Fruit fly (Drosophila melanogaster) whole organism, embryonic: ENCODE measurements around the gene Orco.

Experiments
- BtbVII ChIP-seq: fragments of 200-800 bp; sonication (Bioruptor generic); optimal IDR thresholded peaks from 3 replicates; lab custom pipeline; 2017; ENCODE audit warnings: missing biosample characterization, mild to moderate bottlenecking, missing genetic modification characterization
- CG10654 ChIP-seq: fragments of 200-800 bp; sonication (Bioruptor generic); optimal IDR thresholded peaks from 2 replicates; lab custom pipeline; 2016; ENCODE audit warnings: missing biosample characterization, missing genetic modification characterization
- CG11247 ChIP-seq: fragments of 200-800 bp; sonication (Bioruptor generic); IDR thresholded peaks from 2 replicates; pipeline ENCODE4 v1.3.6; 2022; ENCODE audit warnings: missing biosample characterization, missing genetic modification characterization
- CG11723 ChIP-seq: fragments of 200-800 bp; sonication (Bioruptor generic); optimal IDR thresholded peaks from 2 replicates; lab custom pipeline; 2017; ENCODE audit warnings: missing biosample characterization, mild to moderate bottlenecking, missing genetic modification characterization
- CG12236 ChIP-seq: fragments of 200-800 bp; sonication (Bioruptor generic); optimal IDR thresholded peaks from 2 replicates; lab custom pipeline; 2016; ENCODE audit warnings: missing biosample characterization, missing genetic modification characterization
- CG1233 ChIP-seq: fragments of 200-800 bp; sonication (Bioruptor generic); optimal IDR thresholded peaks from 4 replicates; lab custom pipeline; 2018; ENCODE audit warnings: missing biosample characterization, mild to moderate bottlenecking, missing genetic modification characterization
- CG14710 ChIP-seq: fragments of 200-800 bp; sonication (Bioruptor generic); optimal IDR thresholded peaks from 3 replicates; lab custom pipeline; 2019; ENCODE audit warnings: missing biosample characterization, mild to moderate bottlenecking, missing genetic modification characterization, moderate library complexity
- CG15514 ChIP-seq: fragments of 200-800 bp; sonication (Bioruptor generic); optimal IDR thresholded peaks from 3 replicates; lab custom pipeline; 2017; ENCODE audit warnings: missing biosample characterization, missing genetic modification characterization, mild to moderate bottlenecking, moderate library complexity, missing genetic modification reagents
- CG15601 ChIP-seq: fragments of 200-800 bp; sonication (Bioruptor generic); optimal IDR thresholded peaks from 3 replicates; lab custom pipeline; 2019; ENCODE audit warnings: missing biosample characterization, mild to moderate bottlenecking, missing genetic modification characterization, moderate library complexity
- CG1792 ChIP-seq: fragments of 200-800 bp; sonication (Bioruptor generic); optimal IDR thresholded peaks from 2 replicates; lab custom pipeline; 2016; ENCODE audit warnings: missing biosample characterization, missing genetic modification characterization
- CG18599 ChIP-seq: fragments of 200-800 bp; sonication (Bioruptor generic); optimal IDR thresholded peaks from 3 replicates; lab custom pipeline; 2017; ENCODE audit warnings: missing biosample characterization, missing genetic modification characterization, mild to moderate bottlenecking, moderate library complexity, missing genetic modification reagents
- CG2875 ChIP-seq: fragments of 200-800 bp; sonication (Bioruptor generic); optimal IDR thresholded peaks from 2 replicates; lab custom pipeline; 2017; ENCODE audit warnings: missing biosample characterization, mild to moderate bottlenecking, missing genetic modification characterization, missing genetic modification reagents
- CG32772 ChIP-seq: fragments of 200-800 bp; sonication (Bioruptor generic); IDR thresholded peaks from 2 replicates; pipeline ENCODE4 v1.3.6; 2022; ENCODE audit warnings: missing biosample characterization, missing genetic modification characterization
- CG34422 ChIP-seq: fragments of 200-800 bp; sonication (Bioruptor generic); IDR thresholded peaks from 3 replicates; pipeline ENCODE4 v1.3.6; 2022; ENCODE audit warnings: missing biosample characterization, missing genetic modification characterization
- CG4707 ChIP-seq: fragments of 200-800 bp; sonication (Bioruptor generic); optimal IDR thresholded peaks from 2 replicates; lab custom pipeline; 2018; ENCODE audit warnings: missing biosample characterization, mild to moderate bottlenecking, missing genetic modification characterization, moderate library complexity
- CG4730 ChIP-seq: fragments of 200-800 bp; sonication (Bioruptor generic); IDR thresholded peaks from 2 replicates; pipeline ENCODE4 v1.3.6; 2022; ENCODE audit warnings: missing biosample characterization, missing genetic modification characterization
- CG6791 ChIP-seq: fragments of 200-800 bp; sonication (Bioruptor generic); IDR thresholded peaks from 3 replicates; pipeline ENCODE4 v1.3.6; 2022; ENCODE audit warnings: missing biosample characterization, missing genetic modification characterization; ENCODE audit not compliant: partially characterized antibody
- CG7745 ChIP-seq: fragments of 200-800 bp; sonication (Bioruptor generic); optimal IDR thresholded peaks from 2 replicates; lab custom pipeline; 2018; ENCODE audit warnings: missing biosample characterization, mild to moderate bottlenecking, missing genetic modification characterization, moderate library complexity
- CG9215 ChIP-seq: fragments of 200-800 bp; sonication (Bioruptor generic); IDR thresholded peaks from 2 replicates; pipeline ENCODE4 v1.3.6; 2022; ENCODE audit warnings: missing biosample characterization, missing genetic modification characterization
- CG9727 ChIP-seq: fragments of 200-800 bp; sonication (Bioruptor generic); optimal IDR thresholded peaks from 3 replicates; lab custom pipeline; 2017; ENCODE audit warnings: missing biosample characterization, mild to moderate bottlenecking, missing genetic modification characterization
- CG9817 ChIP-seq: fragments of 200-800 bp; sonication (Bioruptor generic); optimal IDR thresholded peaks from 2 replicates; lab custom pipeline; 2018; ENCODE audit warnings: missing biosample characterization, mild to moderate bottlenecking, missing genetic modification characterization, moderate library complexity
- Fer1 ChIP-seq: fragments of 200-800 bp; sonication (Bioruptor generic); optimal IDR thresholded peaks from 2 replicates; lab custom pipeline; 2017; ENCODE audit warnings: missing biosample characterization, mild to moderate bottlenecking, missing genetic modification characterization
- H15 ChIP-seq: fragments of 200-800 bp; sonication (Bioruptor generic); IDR thresholded peaks from 3 replicates; pipeline ENCODE4 v1.3.6; 2022; ENCODE audit warnings: missing biosample characterization, missing genetic modification characterization
- Hmr ChIP-seq: fragments of 200-800 bp; sonication (Bioruptor generic); optimal IDR thresholded peaks from 3 replicates; lab custom pipeline; 2017; ENCODE audit warnings: mild to moderate bottlenecking, missing biosample characterization, missing genetic modification reagents, missing genetic modification characterization
- Med ChIP-seq: fragments of 200-800 bp; sonication (Bioruptor generic); peaks from one replicate; lab custom pipeline; 2016; ENCODE audit warnings: missing biosample characterization, missing genetic modification characterization, mild to moderate bottlenecking, inconsistent platforms, moderate library complexity
- NFAT ChIP-seq: fragments of 200-800 bp; sonication (Bioruptor generic); IDR thresholded peaks from 2 replicates; pipeline ENCODE4 v1.3.6; 2022; ENCODE audit warnings: missing biosample characterization, missing genetic modification characterization
- NfI ChIP-seq: fragments of 200-800 bp; sonication (Bioruptor generic); optimal IDR thresholded peaks from 3 replicates; lab custom pipeline; 2018; ENCODE audit warnings: missing biosample characterization, mild to moderate bottlenecking, missing genetic modification characterization, moderate library complexity
- Pdp1 ChIP-seq, 2 experiments: fragments of 200-800 bp; sonication (Bioruptor generic); optimal IDR thresholded peaks; 3 replicates each; lab custom pipeline; 2016; ENCODE audit warnings: missing biosample characterization in 2 of 2, missing genetic modification characterization in 2 of 2, mild to moderate bottlenecking in 1 of 2, moderate library complexity in 1 of 2
- Rfx ChIP-seq: fragments of 200-800 bp; sonication (Bioruptor generic); IDR thresholded peaks from 2 replicates; pipeline ENCODE4 v1.3.6; 2022; ENCODE audit warnings: missing biosample characterization, missing genetic modification characterization
- Side ChIP-seq: fragments of 200-800 bp; sonication (Bioruptor generic); optimal IDR thresholded peaks from 2 replicates; lab custom pipeline; 2016; ENCODE audit warnings: missing biosample characterization, missing genetic modification characterization
- Ssrp ChIP-seq: fragments of 200-800 bp; sonication (Bioruptor generic); optimal IDR thresholded peaks from 2 replicates; lab custom pipeline; 2018; ENCODE audit warnings: missing biosample characterization, mild to moderate bottlenecking, missing genetic modification characterization, moderate library complexity
- Usf ChIP-seq: fragments of 200-800 bp; sonication (Bioruptor generic); optimal IDR thresholded peaks from 2 replicates; lab custom pipeline; 2017; ENCODE audit warnings: missing genotype, missing biosample characterization, missing genetic modification characterization
- abd-A ChIP-seq: fragments of 200-800 bp; sonication (Bioruptor generic); optimal IDR thresholded peaks from 3 replicates; lab custom pipeline; 2019; ENCODE audit warnings: missing biosample characterization, mild to moderate bottlenecking, missing genetic modification characterization, moderate library complexity
- amos ChIP-seq: fragments of 200-800 bp; sonication (Bioruptor generic); IDR thresholded peaks from 2 replicates; pipeline ENCODE4 v1.3.6; 2022; ENCODE audit warnings: missing biosample characterization, missing genetic modification characterization; ENCODE audit not compliant: partially characterized antibody
- ase ChIP-seq: fragments of 200-800 bp; sonication (Bioruptor generic); IDR thresholded peaks from 3 replicates; pipeline ENCODE4 v1.3.6; 2022; ENCODE audit warnings: missing biosample characterization, missing genetic modification characterization
- da ChIP-seq: fragments of 200-800 bp; sonication (Bioruptor generic); optimal IDR thresholded peaks from 2 replicates; lab custom pipeline; 2016; ENCODE audit warnings: missing biosample characterization, missing genetic modification characterization
- emc ChIP-seq: fragments of 200-800 bp; sonication (Bioruptor generic); optimal IDR thresholded peaks from 2 replicates; lab custom pipeline; 2016; ENCODE audit warnings: missing biosample characterization, missing genetic modification characterization
- en ChIP-seq: fragments of 200-800 bp; sonication (Bioruptor generic); optimal IDR thresholded peaks from 2 replicates; lab custom pipeline; 2016; ENCODE audit warnings: missing biosample characterization, missing genetic modification characterization
- exex ChIP-seq: fragments of 200-800 bp; sonication (Bioruptor generic); optimal IDR thresholded peaks from 4 replicates; lab custom pipeline; 2018; ENCODE audit warnings: missing biosample characterization, mild to moderate bottlenecking, missing genetic modification characterization, moderate library complexity
- fru ChIP-seq: fragments of >200 bp; optimal IDR thresholded peaks from 2 replicates; lab custom pipeline; 2017
- her ChIP-seq: fragments of 200-800 bp; sonication (Bioruptor generic); optimal IDR thresholded peaks from 2 replicates; lab custom pipeline; 2016; ENCODE audit warnings: missing biosample characterization, missing genetic modification characterization
- hkb ChIP-seq, 2 experiments: fragments of 200-800 bp in 1 of 2; fragments of >200 bp in 1 of 2; sonication (Bioruptor generic) in 1 of 2; IDR thresholded peaks in 1 of 2; optimal IDR thresholded peaks in 1 of 2; 2 replicates each; pipeline versions ENCODE4 v1.3.6 to Lab custom; 2017 to 2022; ENCODE audit warnings: missing biosample characterization in 1 of 2, missing genetic modification characterization in 1 of 2
- onecut ChIP-seq: fragments of 200-800 bp; sonication (Bioruptor generic); IDR thresholded peaks from 2 replicates; pipeline ENCODE4 v1.3.6; 2022; ENCODE audit warnings: missing biosample characterization, missing genetic modification characterization
- prd ChIP-seq, 3 experiments: fragments of >200 bp in 2 of 3; fragments of 200-800 bp in 1 of 3; sonication (Bioruptor generic) in 1 of 3; optimal IDR thresholded peaks in 2 of 3; IDR thresholded peaks in 1 of 3; 2 replicates in 2 of 3; 3 replicates in 1 of 3; pipeline versions ENCODE4 v1.3.6 to Lab custom; 2017 to 2022; ENCODE audit warnings: missing biosample characterization in 1 of 3, missing genetic modification characterization in 1 of 3
- sens-2 ChIP-seq: fragments of 200-800 bp; sonication (Bioruptor generic); IDR thresholded peaks from 2 replicates; pipeline ENCODE4 v1.3.6; 2022; ENCODE audit warnings: missing biosample characterization, missing genetic modification characterization
- sug ChIP-seq: fragments of 200-800 bp; optimal IDR thresholded peaks from 2 replicates; lab custom pipeline; 2019; ENCODE audit warnings: missing biosample characterization, mild to moderate bottlenecking, missing genetic modification characterization, moderate library complexity
- ttk ChIP-seq: fragments of 200-800 bp; sonication (Bioruptor generic); IDR thresholded peaks from 2 replicates; pipeline ENCODE4 v2.1.2; 2022; ENCODE audit warnings: missing biosample characterization, missing genetic modification characterization

Orco gene

DNA sequence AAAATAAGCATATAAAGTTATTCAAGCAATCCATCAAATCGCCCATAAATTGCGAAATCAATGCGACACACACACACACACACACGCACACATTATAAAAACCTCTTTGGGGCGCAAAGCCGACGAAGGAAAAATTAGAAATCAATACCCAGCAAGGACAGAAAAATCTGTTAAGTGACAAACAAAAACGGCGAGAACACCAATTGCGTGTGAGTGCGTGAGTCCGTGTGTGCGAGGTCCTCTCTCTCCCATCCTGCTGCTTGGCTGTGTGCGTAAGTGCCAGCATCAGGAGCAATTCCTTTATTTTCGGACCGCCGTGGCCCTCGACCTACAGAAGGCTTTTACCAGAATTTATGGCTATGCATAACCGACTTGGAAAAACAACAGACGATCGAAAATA, at the start of gene Orco:
Gene Orco (minus strand): TSS at position 101 of the 400 bp plus-strand sequence.
- TF ChIP-seq abd-A (tag; lab: Kevin White, UChicago) (peak; percentile 45), CG10654 (no peak), prd (optimal IDR thresholded peaks at IDR 0.05; lab: Kevin White, UChicago) (no peak), prd (GFP tag; IDR thresholded peaks at IDR 0.05; lab: Robert Waterston, UW) (0 out of 3 replicates have a peak, but pooled peaks have one; percentile 5), CG34422 (GFP tag; lab: Robert Waterston, UW) (0 out of 3 replicates have a peak, but pooled peaks have one; percentile 24), onecut (GFP tag; lab: Robert Waterston, UW) (peak; percentile 77)

DNA sequence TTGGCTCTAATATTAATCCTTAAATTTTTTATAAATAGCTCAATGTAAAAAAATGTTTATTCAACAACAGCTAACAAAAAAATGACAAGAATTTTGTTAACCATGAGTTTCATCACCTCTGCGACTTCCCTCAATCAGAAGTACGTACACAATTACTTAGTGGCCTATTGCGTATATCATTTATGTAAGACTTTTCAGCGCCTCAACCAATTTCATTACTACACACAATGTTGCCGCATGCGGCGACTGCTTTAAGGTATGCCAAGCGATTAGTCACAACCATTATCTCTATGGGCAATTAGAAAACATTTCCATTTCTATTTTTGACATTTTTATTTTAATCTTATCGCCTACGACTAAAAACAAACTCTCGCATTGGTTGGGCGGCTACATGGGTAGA, 46.4 kb upstream of the Orco start:
- TF ChIP-seq ase (no peak), sug (peak; percentile 13), Pdp1 (GFP tag; optimal IDR thresholded peaks at IDR 0.05; lab: Kevin White, UChicago) (peak in 1 of 2 experiments; percentile 92), exex (tag; lab: Kevin White, UChicago) (peak; percentile 52), sens-2 (GFP tag; lab: Robert Waterston, UW) (no peak)
- TF ChIP-seq, all 482 proteins: peak for 3

DNA sequence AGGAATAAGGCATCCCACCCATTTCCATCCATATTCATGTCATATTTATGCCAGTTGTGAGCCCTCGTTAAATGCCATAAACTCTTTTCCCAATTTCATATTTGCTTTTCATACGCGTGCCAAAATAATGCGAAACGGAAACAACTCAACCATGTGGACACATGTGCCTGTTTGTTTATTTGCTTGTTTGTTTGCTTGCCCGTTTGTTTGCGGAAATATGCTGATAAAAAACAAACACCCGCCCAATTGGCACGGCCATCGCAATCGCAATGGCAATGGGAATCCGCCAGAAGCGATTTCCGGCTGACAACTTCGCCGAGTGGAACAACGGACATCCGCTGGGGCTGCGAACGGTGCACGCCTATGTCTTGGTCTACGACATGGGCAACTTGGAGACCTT, 42.1 kb upstream of the Orco start:
- TF ChIP-seq NFAT (GFP tag; lab: Robert Waterston, UW) (no peak), Ssrp (tag; lab: Kevin White, UChicago) (no peak), NfI (GFP tag; lab: Kevin White, UChicago) (no peak), CG11723 (no peak), Usf (no peak), CG9215 (GFP tag; lab: Robert Waterston, UW) (no peak), Med (GFP tag; lab: Kevin White, UChicago) (peak; percentile 81), CG15601 (tag; lab: Kevin White, UChicago) (no peak), CG7745 (tag; lab: Kevin White, UChicago) (no peak), CG9727 (no peak), CG11247 (GFP tag; lab: Robert Waterston, UW) (0 out of 2 replicates have a peak, but pooled peaks have one; percentile 26), CG6791 (GFP tag; lab: Robert Waterston, UW) (no peak), en (no peak), CG2875 (no peak), CG32772 (no peak), her (GFP tag; lab: Kevin White, UChicago) (no peak), H15 (no peak), BtbVII (GFP tag; lab: Kevin White, UChicago) (peak; percentile 23), CG14710 (no peak), Fer1 (peak; percentile 4), Hmr (GFP tag; lab: Kevin White, UChicago) (peak; percentile 37), CG1233 (GFP tag; lab: Kevin White, UChicago) (no peak), emc (no peak), CG12236 (GFP tag; lab: Kevin White, UChicago) (no peak), CG4730 (GFP tag; lab: Robert Waterston, UW) (peak; percentile 30; the same call in 1 of the 2 replicates), da (GFP tag; lab: Kevin White, UChicago) (no peak), CG1792 (GFP tag; lab: Kevin White, UChicago) (no peak), CG15514 (GFP tag; lab: Kevin White, UChicago) (peak; percentile 5), fru (no peak), amos (GFP tag; lab: Robert Waterston, UW) (no peak), CG4707 (no peak), Rfx (0 out of 2 replicates have a peak, but pooled peaks have one; percentile 8), CG18599 (GFP tag; lab: Kevin White, UChicago) (peak; percentile 41), hkb (optimal IDR thresholded peaks at IDR 0.05; lab: Kevin White, UChicago) (no peak), hkb (GFP tag; IDR thresholded peaks at IDR 0.05; lab: Robert Waterston, UW) (no peak), ttk (no peak), Side (GFP tag; lab: Kevin White, UChicago) (no peak), CG9817 (tag; lab: Kevin White, UChicago) (no peak)
